Worm (Caenorhabditis elegans): ENCODE results near the gene T22G5.1.

Gene T22G5.1

DNA sequence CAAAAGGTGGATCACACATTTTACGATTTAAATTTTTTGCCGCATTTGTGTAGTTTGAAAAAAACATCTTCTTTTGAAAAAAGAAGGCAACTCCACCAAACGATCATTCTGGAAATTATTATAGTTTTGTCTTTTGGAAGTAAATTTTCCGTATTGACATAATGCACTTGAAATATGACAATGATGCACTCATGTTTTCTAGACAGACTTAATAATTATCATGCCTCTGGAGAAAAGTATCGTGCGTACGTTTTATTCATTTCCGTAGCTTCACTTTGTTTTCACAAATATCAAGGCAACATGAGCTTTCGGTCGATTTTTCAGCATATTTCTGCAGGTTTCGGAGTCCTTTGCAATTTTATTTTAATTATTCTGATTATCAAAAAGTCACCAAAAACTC is 41.7 kb downstream of the T22G5.1 start, which contains the start of gene str-250:
Gene str-250, plus strand, starts transcription at position 301 of the 400 bp plus-strand sequence.
- TF ChIP-seq him-1 (tag; optimal IDR thresholded peaks at IDR 0.05) (no peak), W03F9.2 (tag; optimal IDR thresholded peaks at IDR 0.05) (no peak), dao-5 (tag; optimal IDR thresholded peaks at IDR 0.05) (no peak)

- TF ChIP-seq him-1 (tag; optimal IDR thresholded peaks at IDR 0.05) = no peak
These were observed 44.1 kb downstream of the T22G5.1 start, which contains the start of gene srx-42 for ce11 chrV:13920730-13921129. Gene srx-42, plus strand, starts transcription at chrV:13921030.

- TF ChIP-seq W03F9.2 (tag; optimal IDR thresholded peaks at IDR 0.05) = no peak
- no peak for TF ChIP-seq him-1 (tag; optimal IDR thresholded peaks at IDR 0.05)
- no peak for TF ChIP-seq dao-5 (tag; optimal IDR thresholded peaks at IDR 0.05)
These were observed 47.2 kb downstream of the T22G5.1 start, which contains the start of gene srxa-11 for ce11 chrV:13923851-13924250. Gene srxa-11, plus strand, starts transcription at chrV:13924151.

DNA sequence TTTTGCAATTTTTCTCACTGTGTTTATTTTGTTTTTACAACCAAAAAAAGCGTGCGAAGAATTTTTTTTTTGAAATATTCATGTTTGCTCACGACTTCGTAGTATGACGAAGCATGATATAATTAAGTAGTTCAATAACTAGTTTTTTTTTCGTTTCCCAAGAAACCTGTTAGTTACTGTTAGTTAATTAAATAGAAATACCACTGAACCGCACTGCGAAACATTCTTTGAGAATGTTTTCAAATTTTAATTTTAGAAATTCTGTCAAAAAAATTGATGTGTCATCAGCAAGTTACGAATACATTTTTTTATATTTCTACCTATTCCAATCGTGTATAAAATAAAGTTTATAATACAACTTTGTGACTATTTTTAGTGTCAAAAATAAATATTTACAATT is 49.8 kb downstream of the T22G5.1 start, which contains the start of gene srxa-12:
Gene srxa-12, plus strand, starts transcription at position 301 of the 400 bp plus-strand sequence.
- no peak for TF ChIP-seq him-1 (tag; optimal IDR thresholded peaks at IDR 0.05)
- TF ChIP-seq dao-5 (tag; optimal IDR thresholded peaks at IDR 0.05) = no peak
- TF ChIP-seq W03F9.2 (tag; optimal IDR thresholded peaks at IDR 0.05) = no peak
